Fruit fly (Drosophila melanogaster) whole organism, embryonic: ENCODE data around the gene CG6168.

ENCODE experiments used
- Ada2b ChIP-seq: fragments of 200-800 bp; sonication (Bioruptor generic); IDR thresholded peaks from 2 replicates; pipeline ENCODE4 v1.3.6; 2022; ENCODE audit warnings: missing biosample characterization, missing genetic modification characterization
- Awh ChIP-seq: fragments of 200-800 bp; sonication (Bioruptor generic); IDR thresholded peaks from 2 replicates; pipeline ENCODE4, ENCODE4 v1.3.6; 2022; ENCODE audit warnings: missing biosample characterization, missing genetic modification characterization
- CG10431 ChIP-seq: fragments of 200-800 bp; sonication (Bioruptor generic); optimal IDR thresholded peaks from 3 replicates; lab custom pipeline; 2018; ENCODE audit warnings: missing biosample characterization, mild to moderate bottlenecking, missing genetic modification characterization
- CG11456 ChIP-seq: fragments of 200-800 bp; sonication (Bioruptor generic); IDR thresholded peaks from 3 replicates; pipeline ENCODE4 v1.3.6; 2022; ENCODE audit warnings: missing biosample characterization, missing genetic modification characterization
- CG11560 ChIP-seq: fragments of 200-800 bp; sonication (Bioruptor generic); IDR thresholded peaks from 3 replicates; pipeline ENCODE4 v1.3.6; 2022; ENCODE audit warnings: missing biosample characterization, missing genetic modification characterization
- CG12744 ChIP-seq: fragments of 200-800 bp; sonication (Bioruptor generic); optimal IDR thresholded peaks from 2 replicates; lab custom pipeline; 2016; ENCODE audit warnings: missing biosample characterization, missing genetic modification characterization
- CG15601 ChIP-seq: fragments of 200-800 bp; sonication (Bioruptor generic); optimal IDR thresholded peaks from 3 replicates; lab custom pipeline; 2019; ENCODE audit warnings: missing biosample characterization, mild to moderate bottlenecking, missing genetic modification characterization, moderate library complexity
- CG16813 ChIP-seq: fragments of 200-800 bp; sonication (Bioruptor generic); IDR thresholded peaks from 3 replicates; pipeline ENCODE4 v1.3.6; 2022; ENCODE audit warnings: missing biosample characterization, missing genetic modification characterization; ENCODE audit not compliant: partially characterized antibody
- CG16863 ChIP-seq: fragments of 200-800 bp; sonication (Bioruptor generic); optimal IDR thresholded peaks from 3 replicates; lab custom pipeline; 2016; ENCODE audit warnings: missing biosample characterization, missing genetic modification characterization
- CG17359 ChIP-seq: fragments of 200-800 bp; sonication (Bioruptor generic); optimal IDR thresholded peaks from 3 replicates; lab custom pipeline; 2018; ENCODE audit warnings: missing biosample characterization, mild to moderate bottlenecking, missing genetic modification characterization, moderate library complexity
- CG17612 ChIP-seq: fragments of 200-800 bp; sonication (Bioruptor generic); IDR thresholded peaks from 2 replicates; pipeline ENCODE4 v1.3.6; 2022; ENCODE audit warnings: missing biosample characterization, missing genetic modification characterization
- CG18011 ChIP-seq: fragments of 200-800 bp; sonication (Bioruptor generic); optimal IDR thresholded peaks from 2 replicates; lab custom pipeline; 2017; ENCODE audit warnings: missing biosample characterization, missing genetic modification characterization, mild to moderate bottlenecking, moderate library complexity, missing genotype
- CG18476 ChIP-seq: fragments of 200-800 bp; sonication (Bioruptor generic); optimal IDR thresholded peaks from 2 replicates; lab custom pipeline; 2016; ENCODE audit warnings: missing biosample characterization, mild to moderate bottlenecking, missing genetic modification characterization
- CG18599 ChIP-seq: fragments of 200-800 bp; sonication (Bioruptor generic); optimal IDR thresholded peaks from 3 replicates; lab custom pipeline; 2017; ENCODE audit warnings: missing biosample characterization, missing genetic modification characterization, mild to moderate bottlenecking, moderate library complexity, missing genetic modification reagents
- CG2678 ChIP-seq: fragments of 200-800 bp; sonication (Bioruptor generic); optimal IDR thresholded peaks from 3 replicates; lab custom pipeline; 2019; ENCODE audit warnings: missing biosample characterization, mild to moderate bottlenecking, missing genetic modification characterization, moderate library complexity
- CG2875 ChIP-seq: fragments of 200-800 bp; sonication (Bioruptor generic); optimal IDR thresholded peaks from 2 replicates; lab custom pipeline; 2017; ENCODE audit warnings: missing biosample characterization, mild to moderate bottlenecking, missing genetic modification characterization, missing genetic modification reagents
- CG30431 ChIP-seq: fragments of 200-800 bp; sonication (Bioruptor generic); optimal IDR thresholded peaks from 2 replicates; lab custom pipeline; 2017; ENCODE audit warnings: missing biosample characterization, missing genetic modification characterization
- CG34422 ChIP-seq: fragments of 200-800 bp; sonication (Bioruptor generic); IDR thresholded peaks from 3 replicates; pipeline ENCODE4 v1.3.6; 2022; ENCODE audit warnings: missing biosample characterization, missing genetic modification characterization
- CG3847 ChIP-seq: fragments of 200-800 bp; sonication (Bioruptor generic); IDR thresholded peaks from 2 replicates; pipeline ENCODE4 v1.3.6; 2022; ENCODE audit warnings: missing biosample characterization, missing genetic modification characterization
- CG6175 ChIP-seq: fragments of 200-800 bp; sonication (Bioruptor generic); IDR thresholded peaks from 3 replicates; pipeline ENCODE4 v1.3.6; 2022; ENCODE audit warnings: missing biosample characterization, missing genetic modification characterization
- CG7357 ChIP-seq: fragments of 200-800 bp; sonication (Bioruptor generic); IDR thresholded peaks from 3 replicates; pipeline ENCODE4 v1.3.6; 2022; ENCODE audit warnings: missing biosample characterization, missing genetic modification characterization
- CG7745 ChIP-seq: fragments of 200-800 bp; sonication (Bioruptor generic); optimal IDR thresholded peaks from 2 replicates; lab custom pipeline; 2018; ENCODE audit warnings: missing biosample characterization, mild to moderate bottlenecking, missing genetic modification characterization, moderate library complexity
- CG8388 ChIP-seq: fragments of 200-800 bp; sonication (Bioruptor generic); optimal IDR thresholded peaks from 2 replicates; lab custom pipeline; 2019; ENCODE audit warnings: missing biosample characterization, mild to moderate bottlenecking, missing genetic modification characterization, moderate library complexity
- CoRest ChIP-seq: fragments of 200-800 bp; sonication (Bioruptor generic); optimal IDR thresholded peaks from 3 replicates; lab custom pipeline; 2018; ENCODE audit warnings: missing biosample characterization, mild to moderate bottlenecking, missing genetic modification characterization, moderate library complexity
- E2f2 ChIP-seq: fragments of 200-800 bp; sonication (Bioruptor generic); IDR thresholded peaks from 2 replicates; pipeline ENCODE4 v1.3.6; 2022; ENCODE audit warnings: missing biosample characterization, missing genetic modification characterization
- MTF-1 ChIP-seq: fragments of 200-800 bp; sonication (Bioruptor generic); optimal IDR thresholded peaks from 2 replicates; lab custom pipeline; 2018; ENCODE audit warnings: missing biosample characterization, mild to moderate bottlenecking, missing genetic modification characterization, borderline replicate concordance
- Ptx1 ChIP-seq: fragments of 200-800 bp; sonication (Bioruptor generic); IDR thresholded peaks from 2 replicates; pipeline ENCODE4 v1.3.6; 2022; ENCODE audit warnings: missing biosample characterization, missing genetic modification characterization
- Sry-δ ChIP-seq: fragments of 200-800 bp; sonication (Bioruptor generic); optimal IDR thresholded peaks from 2 replicates; lab custom pipeline; 2016; ENCODE audit warnings: missing biosample characterization, missing genetic modification characterization
- TFAM ChIP-seq: fragments of 200-800 bp; sonication (Bioruptor generic); optimal IDR thresholded peaks from 2 replicates; lab custom pipeline; 2017; ENCODE audit warnings: missing biosample characterization, missing genetic modification characterization, inconsistent platforms
- Xbp1 ChIP-seq: fragments of 200-800 bp; sonication (Bioruptor generic); optimal IDR thresholded peaks from 3 replicates; lab custom pipeline; 2016; ENCODE audit warnings: missing biosample characterization, mild to moderate bottlenecking, missing genetic modification characterization
- bbx ChIP-seq: fragments of 200-800 bp; sonication (Bioruptor generic); IDR thresholded peaks from 2 replicates; pipeline ENCODE4 v1.3.6; 2022; ENCODE audit warnings: missing biosample characterization, missing genetic modification characterization; ENCODE audit not compliant: partially characterized antibody
- corto ChIP-seq: fragments of 200-800 bp; sonication (Bioruptor generic); optimal IDR thresholded peaks from 2 replicates; lab custom pipeline; 2016; ENCODE audit warnings: missing biosample characterization, mild to moderate bottlenecking, missing genetic modification characterization, moderate library complexity
- eyg ChIP-seq: fragments of 200-800 bp; sonication (Bioruptor generic); optimal IDR thresholded peaks from 3 replicates; lab custom pipeline; 2016; ENCODE audit warnings: missing biosample characterization, missing genetic modification characterization
- fd96Cb ChIP-seq: fragments of 200-800 bp; sonication (Bioruptor generic); optimal IDR thresholded peaks from 2 replicates; lab custom pipeline; 2018; ENCODE audit warnings: missing biosample characterization, mild to moderate bottlenecking, missing genetic modification characterization, moderate library complexity
- fu2 ChIP-seq: fragments of 200-800 bp; sonication (Bioruptor generic); optimal IDR thresholded peaks from 2 replicates; lab custom pipeline; 2016; ENCODE audit warnings: missing biosample characterization, missing genetic modification characterization
- gcm ChIP-seq: fragments of 200-800 bp; sonication (Bioruptor generic); optimal IDR thresholded peaks from 2 replicates; lab custom pipeline; 2019; ENCODE audit warnings: missing biosample characterization, mild to moderate bottlenecking, missing genetic modification characterization, moderate library complexity
- jumu ChIP-seq: fragments of 200-800 bp; sonication (Bioruptor generic); optimal IDR thresholded peaks from 3 replicates; lab custom pipeline; 2016; ENCODE audit warnings: missing biosample characterization, missing genetic modification characterization
- ken ChIP-seq: fragments of 200-800 bp; sonication (Bioruptor generic); IDR thresholded peaks from 3 replicates; pipeline ENCODE4 v1.3.6; 2022; ENCODE audit warnings: missing biosample characterization, missing genetic modification characterization
- luna ChIP-seq: fragments of 200-800 bp; sonication (Bioruptor generic); optimal IDR thresholded peaks from 2 replicates; lab custom pipeline; 2016; ENCODE audit warnings: missing biosample characterization, missing genetic modification characterization
- mld ChIP-seq: fragments of 200-800 bp; sonication (Bioruptor generic); IDR thresholded peaks from 3 replicates; pipeline ENCODE4 v1.3.6; 2022; ENCODE audit warnings: missing biosample characterization, missing genetic modification characterization; ENCODE audit not compliant: partially characterized antibody
- schlank ChIP-seq: fragments of 200-800 bp; sonication (Bioruptor generic); optimal IDR thresholded peaks from 2 replicates; lab custom pipeline; 2018; ENCODE audit warnings: missing biosample characterization, mild to moderate bottlenecking, missing genetic modification characterization
- sim ChIP-seq: fragments of 200-800 bp; sonication (Bioruptor generic); IDR thresholded peaks from 2 replicates; pipeline ENCODE4 v1.3.6; 2022; ENCODE audit warnings: missing biosample characterization, missing genetic modification characterization
- sqz ChIP-seq: fragments of 200-800 bp; sonication (Bioruptor generic); optimal IDR thresholded peaks from 3 replicates; lab custom pipeline; 2018; ENCODE audit warnings: missing biosample characterization, mild to moderate bottlenecking, missing genetic modification characterization
- tup ChIP-seq: fragments of 200-800 bp; sonication (Bioruptor generic); optimal IDR thresholded peaks from 2 replicates; lab custom pipeline; 2016; ENCODE audit warnings: missing biosample characterization, mild to moderate bottlenecking, missing genetic modification characterization, moderate library complexity
- usp ChIP-seq: fragments of >200 bp; optimal IDR thresholded peaks from 2 replicates; lab custom pipeline; 2017; ENCODE audit warnings: missing biosample characterization, missing genetic modification characterization
- vnd ChIP-seq: fragments of 200-800 bp; sonication (Bioruptor generic); IDR thresholded peaks from 3 replicates; pipeline ENCODE4 v1.3.6; 2022; ENCODE audit warnings: missing biosample characterization, missing genetic modification characterization; ENCODE audit not compliant: partially characterized antibody
- zen ChIP-seq: fragments of 200-800 bp; sonication (Bioruptor generic); optimal IDR thresholded peaks from 3 replicates; lab custom pipeline; 2018; ENCODE audit warnings: missing biosample characterization, mild to moderate bottlenecking, missing genetic modification characterization, moderate library complexity

CG6168 gene

dm6 chr3L:11350680-11351665, 29.5 kb upstream of the CG6168 start (continued):
- peak; percentile 52; the same call in 1 of the 2 replicates for TF ChIP-seq Awh
- peak; percentile 24 for TF ChIP-seq MTF-1 (GFP tag; lab: Kevin White, UChicago)
- no peak for TF ChIP-seq TFAM (GFP tag; lab: Kevin White, UChicago)
- TF ChIP-seq tup (GFP tag; lab: Kevin White, UChicago): no peak
- TF ChIP-seq fu2 (GFP tag; lab: Kevin White, UChicago): peak; percentile 45
- TF ChIP-seq CG16863: peak; percentile 28
- no peak for TF ChIP-seq E2f2
- TF ChIP-seq zen (tag; lab: Kevin White, UChicago): peak; percentile 59
- no peak for TF ChIP-seq CG17612 (GFP tag; lab: Robert Waterston, UW)
- TF ChIP-seq gcm: peak; percentile 4
- peak; percentile 41; the same call in 1 of the 3 replicates for TF ChIP-seq CG6175 (GFP tag; lab: Robert Waterston, UW)
- peak; percentile 94 for TF ChIP-seq sqz (GFP tag; lab: Kevin White, UChicago)
- no peak for TF ChIP-seq mld
- TF ChIP-seq bbx (GFP tag; lab: Robert Waterston, UW): no peak
- peak; percentile 18 for TF ChIP-seq CG17359 (tag; lab: Kevin White, UChicago)
- TF ChIP-seq CG34422: no peak; the same call in 2 of the 3 replicates
- TF ChIP-seq jumu (GFP tag; lab: Kevin White, UChicago): no peak
- peak; percentile 84 for TF ChIP-seq CoRest (tag; lab: Kevin White, UChicago)
- TF ChIP-seq CG11456: peak; percentile 76
- no peak for TF ChIP-seq eyg (GFP tag; lab: Kevin White, UChicago)
- no peak for TF ChIP-seq ken (GFP tag; lab: Robert Waterston, UW)
- TF ChIP-seq CG18011 (GFP tag; lab: Kevin White, UChicago): no peak
- peak; percentile 45 for TF ChIP-seq Ada2b
- TF ChIP-seq CG7357 (GFP tag; lab: Robert Waterston, UW): 0 out of 3 replicates have a peak, but pooled peaks have one; percentile 12
- peak; percentile 44; the same call in 1 of the 2 replicates for TF ChIP-seq Ptx1 (GFP tag; lab: Robert Waterston, UW)
- TF ChIP-seq vnd (GFP tag; lab: Robert Waterston, UW): no peak
- TF ChIP-seq CG11560 (tag; lab: Robert Waterston, UW): peak; percentile 36; the same call in 2 of the 3 replicates
- peak; percentile 4 for TF ChIP-seq CG12744 (GFP tag; lab: Kevin White, UChicago)
- peak; percentile 57 for TF ChIP-seq Xbp1
- TF ChIP-seq schlank (tag; lab: Kevin White, UChicago): peak; percentile 63
- peak; percentile 60 for TF ChIP-seq CG15601
- peak; percentile 49 for TF ChIP-seq fd96Cb (tag; lab: Kevin White, UChicago)
- no peak for TF ChIP-seq CG18476 (GFP tag; lab: Kevin White, UChicago)
- peak; percentile 8; the same call in 1 of the 2 replicates for TF ChIP-seq CG3847 (GFP tag; lab: Robert Waterston, UW)
- TF ChIP-seq CG30431 (GFP tag; lab: Kevin White, UChicago): no peak
- TF ChIP-seq sim (GFP tag; lab: Robert Waterston, UW): no peak
- peak; percentile 1 for TF ChIP-seq CG2875 (GFP tag; lab: Kevin White, UChicago)
- no peak for TF ChIP-seq luna (GFP tag; lab: Kevin White, UChicago)
- TF ChIP-seq usp (GFP tag; lab: Kevin White, UChicago): no peak
- peak; percentile 83 for TF ChIP-seq CG2678 (tag; lab: Kevin White, UChicago)
- no peak for TF ChIP-seq CG16813 (GFP tag; lab: Robert Waterston, UW)
- TF ChIP-seq CG18599 (GFP tag; lab: Kevin White, UChicago): no peak
- no peak for TF ChIP-seq CG10431
- no peak for TF ChIP-seq corto (GFP tag; lab: Kevin White, UChicago)
- TF ChIP-seq CG7745 (tag; lab: Kevin White, UChicago): no peak
- peak; percentile 5 for TF ChIP-seq Sry-δ (GFP tag; lab: Kevin White, UChicago)
- peak; percentile 37 for TF ChIP-seq CG8388
